Fruit fly (Drosophila melanogaster): ENCODE measurements around the gene CG17294.

- no peak for TF ChIP-seq stwl (tag; optimal IDR thresholded peaks at IDR 0.05)
- TF ChIP-seq CG3163 (GFP tag; optimal IDR thresholded peaks at IDR 0.05) = no peak
- TF ChIP-seq gt (GFP tag; IDR thresholded peaks at IDR 0.05) = no peak
- no peak for TF ChIP-seq her (GFP tag; optimal IDR thresholded peaks at IDR 0.05)
These were observed 49.0 kb upstream of the CG17294 start for dm6 chr2L:8327783-8328327.
